Worm (Caenorhabditis elegans): Measurements from ENCODE around the gene F40F12.3.

- TF ChIP-seq egl-27 (tag; optimal IDR thresholded peaks at IDR 0.05) (no peak), ces-1 (GFP tag; optimal IDR thresholded peaks at IDR 0.05) (no peak)
Measured at ce11 chrIII:9929525-9929924, 8.9 kb upstream of the F40F12.3 start.
